Worm (Caenorhabditis elegans): ENCODE measurements around the gene tag-335.
"Not testable (repeated sequence)": the region's sequence is repeated elsewhere in the genome, so short reads cannot be mapped to it uniquely, and the experiment has no call there.

Gene tag-335

DNA sequence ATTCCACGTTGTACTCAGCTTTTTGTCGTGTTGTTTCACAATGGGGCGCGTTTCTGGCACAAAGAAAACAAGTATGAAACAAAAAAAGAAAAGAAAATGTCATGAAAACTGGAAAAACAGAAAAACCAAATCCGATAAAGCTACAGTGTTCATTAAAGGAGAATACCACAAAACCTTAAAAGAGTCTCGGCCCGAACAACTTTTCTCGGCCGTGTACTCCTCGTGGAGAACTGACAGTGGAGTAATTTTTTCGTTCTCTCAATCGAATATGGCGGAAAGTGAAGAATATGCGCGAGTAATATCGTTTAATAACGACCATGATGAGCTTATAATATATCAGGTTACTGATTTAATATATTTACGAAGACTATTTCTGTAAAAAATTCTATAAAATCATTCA lies at the start of gene tag-335, which contains the start of gene vkmt-1:
Gene tag-335, minus strand, starts transcription at position 88 of the 400 bp plus-strand sequence.
Gene vkmt-1, plus strand, starts transcription at position 219 of the 400 bp plus-strand sequence.
- TF ChIP-seq unc-62 (GFP tag; optimal IDR thresholded peaks at IDR 0.05), result no peak

ce11 chrIV:12326932-12327331 lies 48.5 kb upstream of the tag-335 start, which contains the start of gene F19B6.3:
Gene F19B6.3 (plus strand): TSS chrIV:12327232.
- not testable (repeated sequence) for TF ChIP-seq unc-62 (GFP tag; optimal IDR thresholded peaks at IDR 0.05)

DNA sequence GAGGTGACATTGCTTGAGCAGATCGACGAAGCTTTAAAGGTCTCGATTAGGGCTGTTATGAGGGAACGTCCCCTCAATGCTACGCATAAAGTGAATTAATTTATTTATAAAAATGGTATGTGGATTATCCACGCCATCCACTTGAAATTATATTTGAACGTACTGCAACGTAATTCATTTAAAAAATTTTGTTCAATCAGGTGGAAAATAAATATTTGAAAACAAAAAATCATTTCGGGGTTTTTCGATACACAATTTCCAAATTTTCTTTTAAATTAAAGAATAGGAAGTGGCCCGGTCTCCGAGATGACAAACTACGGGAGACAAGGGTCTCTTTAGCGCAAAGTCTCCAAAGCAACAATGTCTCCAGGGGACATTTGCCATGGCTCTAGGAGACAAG lies 33.2 kb upstream of the tag-335 start, which contains the start of gene oac-58:
Gene oac-58, minus strand, starts transcription at position 101 of the 400 bp plus-strand sequence.
- no peak for TF ChIP-seq unc-62 (GFP tag; optimal IDR thresholded peaks at IDR 0.05)

- TF ChIP-seq unc-62 (GFP tag; optimal IDR thresholded peaks at IDR 0.05), result no peak
Observed at ce11 chrIV:12307720-12308119, 29.3 kb upstream of the tag-335 start, which contains the start of gene oac-57. Gene oac-57 (minus strand): TSS chrIV:12307820.

DNA sequence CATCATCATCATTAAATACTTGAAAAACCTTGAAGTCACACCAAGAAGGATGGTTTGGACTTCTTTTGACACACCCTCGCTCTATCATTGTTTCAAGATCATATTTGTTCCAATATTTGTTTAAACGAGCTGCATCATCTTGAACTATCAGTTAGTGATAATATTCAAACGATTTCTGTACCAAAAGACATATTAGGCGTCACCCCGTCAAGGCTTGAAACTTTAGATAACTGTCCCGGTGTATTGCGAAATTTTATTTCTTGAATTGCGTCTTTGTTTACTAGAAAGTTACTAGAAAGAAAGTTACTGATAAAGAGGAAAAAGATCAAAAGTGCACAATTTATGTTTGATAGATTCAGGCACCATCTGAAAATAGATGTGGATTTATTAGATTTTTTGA lies 27.6 kb upstream of the tag-335 start:
- no peak for TF ChIP-seq unc-62 (GFP tag; optimal IDR thresholded peaks at IDR 0.05)

- TF ChIP-seq unc-62 (GFP tag; optimal IDR thresholded peaks at IDR 0.05), result no peak
Observed at ce11 chrIV:12304750-12305149, 26.4 kb upstream of the tag-335 start.

ce11 chrIV:12302885-12303284 lies 24.5 kb upstream of the tag-335 start:
- no peak for TF ChIP-seq unc-62 (GFP tag; optimal IDR thresholded peaks at IDR 0.05)

- TF ChIP-seq unc-62 (GFP tag; optimal IDR thresholded peaks at IDR 0.05), result no peak
Observed at ce11 chrIV:12301161-12301560, 22.8 kb upstream of the tag-335 start, which contains the start of gene oac-59. Gene oac-59 (minus strand): TSS chrIV:12301261.

- no peak for TF ChIP-seq unc-62 (GFP tag; optimal IDR thresholded peaks at IDR 0.05)
Observed at ce11 chrIV:12290744-12291143, 12.3 kb upstream of the tag-335 start, which contains the start of gene C42C1.8. Gene C42C1.8 (plus strand): TSS chrIV:12291044.

DNA sequence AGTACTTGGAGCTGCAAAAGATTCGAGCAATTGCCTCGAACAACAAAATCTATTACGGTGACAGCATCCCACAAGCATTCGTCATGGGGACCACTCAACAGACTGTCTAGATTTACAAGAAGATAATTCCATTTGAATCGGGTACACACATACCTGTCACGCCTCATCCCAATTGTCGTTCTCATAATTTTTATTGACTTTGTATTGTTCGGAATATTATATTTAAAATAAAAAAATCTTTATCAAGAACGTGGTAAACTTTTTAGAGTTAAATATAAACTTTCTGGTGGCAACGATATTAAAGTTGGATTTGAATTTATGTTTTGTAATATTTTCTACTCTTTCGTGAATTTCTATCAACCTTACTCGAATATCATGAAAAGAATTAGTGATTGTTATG lies 10.8 kb upstream of the tag-335 start, which contains the start of gene C42C1.9:
Gene C42C1.9, plus strand, starts transcription at position 301 of the 400 bp plus-strand sequence.
- TF ChIP-seq unc-62 (GFP tag; optimal IDR thresholded peaks at IDR 0.05), result no peak

DNA sequence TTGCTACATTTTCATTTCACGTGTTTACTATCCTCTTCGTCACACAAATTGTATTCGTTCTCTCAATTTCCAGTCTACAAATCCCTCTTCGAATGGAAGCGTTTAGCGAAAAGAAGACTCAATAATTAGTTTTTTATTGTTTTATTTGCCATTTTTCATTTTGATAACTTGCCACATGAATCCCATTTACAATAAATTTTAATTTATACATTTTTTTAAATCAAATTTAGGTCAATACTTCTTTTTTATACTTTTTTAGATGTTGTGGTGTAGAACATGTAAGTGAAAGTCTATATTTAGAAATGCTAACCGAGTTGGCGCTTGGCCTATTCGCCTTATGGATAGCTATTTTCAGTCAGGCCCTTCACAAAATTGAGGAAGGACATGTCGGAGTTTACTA lies 9.2 kb upstream of the tag-335 start, which contains the start of gene erl-1:
Gene erl-1, plus strand, starts transcription at position 301 of the 400 bp plus-strand sequence.
- TF ChIP-seq unc-62 (GFP tag; optimal IDR thresholded peaks at IDR 0.05), result no peak

DNA sequence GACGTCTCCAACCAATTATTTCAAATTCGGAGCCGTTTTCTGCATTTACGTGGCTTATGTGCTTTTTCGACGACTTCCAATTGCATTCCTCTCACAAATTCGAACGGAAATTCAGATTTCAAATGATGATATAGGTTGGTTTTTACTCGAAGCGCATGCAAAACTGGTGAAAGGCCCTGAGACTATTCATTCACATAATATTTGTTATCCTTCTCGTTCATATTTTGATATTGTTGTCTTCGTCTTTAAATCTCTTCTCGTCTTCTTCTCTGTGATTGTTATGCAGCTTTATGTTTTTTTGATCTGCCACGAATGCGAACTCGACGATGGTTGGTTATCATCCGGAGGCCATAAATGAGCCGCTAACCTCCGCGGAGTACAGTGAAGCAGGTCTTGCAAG lies 4.5 kb upstream of the tag-335 start, which contains the start of gene hpo-12:
Gene hpo-12, plus strand, starts transcription at position 301 of the 400 bp plus-strand sequence.
- no peak for TF ChIP-seq unc-62 (GFP tag; optimal IDR thresholded peaks at IDR 0.05)

ce11 chrIV:12282157-12282789 lies 3.9 kb upstream of the tag-335 start, which contains the start of the genes C42C1.12 and C42C1.19:
Gene C42C1.12 (minus strand): TSS chrIV:12282207.
Gene C42C1.19 (plus strand): TSS chrIV:12282739.
- TF ChIP-seq unc-62 (GFP tag; optimal IDR thresholded peaks at IDR 0.05), result no peak

DNA sequence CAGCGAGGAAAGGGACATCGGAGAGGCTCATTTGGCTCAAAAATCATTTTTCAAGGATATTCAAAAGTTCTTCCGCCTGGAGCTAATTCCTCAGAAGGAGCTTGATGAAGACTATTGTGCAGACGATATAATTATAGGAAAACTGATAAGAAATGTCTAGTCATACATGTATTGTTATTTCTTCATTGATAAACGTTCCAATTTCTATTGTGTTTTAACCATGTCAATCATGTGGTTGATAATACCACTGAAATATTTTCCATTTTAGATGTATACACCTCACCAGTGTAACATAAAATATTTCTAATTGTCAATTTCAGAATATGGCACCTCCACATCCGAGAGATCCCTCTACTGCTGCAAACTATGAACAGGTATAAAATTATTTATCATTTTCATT lies 946 bp upstream of the tag-335 start, which contains the start of gene ltah-1.1:
Gene ltah-1.1, plus strand, starts transcription at position 283 of the 400 bp plus-strand sequence.
- TF ChIP-seq unc-62 (GFP tag; optimal IDR thresholded peaks at IDR 0.05), result no peak

- TF ChIP-seq unc-62 (GFP tag; optimal IDR thresholded peaks at IDR 0.05), result no peak
Observed at ce11 chrIV:12275892-12276291, 2.5 kb downstream of the tag-335 start, which contains the start of gene vps-8. Gene vps-8 (minus strand): TSS chrIV:12275992.

- no peak for TF ChIP-seq unc-62 (GFP tag; optimal IDR thresholded peaks at IDR 0.05)
Observed at ce11 chrIV:12274365-12274764, 4.0 kb downstream of the tag-335 start.

DNA sequence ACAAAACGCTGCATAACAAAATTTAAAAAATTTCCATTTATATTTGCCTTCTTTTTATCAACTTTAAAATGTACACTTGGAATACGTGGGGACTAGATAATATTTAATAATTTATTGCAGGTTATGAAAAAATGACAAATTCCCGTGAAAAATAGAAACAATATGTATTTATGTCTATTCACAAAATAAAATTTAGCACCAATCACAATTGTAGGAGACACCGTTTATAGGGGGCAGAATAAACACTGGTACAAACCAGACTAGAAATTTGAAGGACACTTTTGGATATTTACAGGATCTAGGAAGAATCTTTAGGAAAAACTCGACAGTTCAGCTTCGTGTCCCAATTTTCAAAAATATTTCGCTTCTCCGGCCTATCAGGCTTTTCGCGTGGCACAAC lies 8.0 kb downstream of the tag-335 start, which contains the start of gene C42C1.3:
Gene C42C1.3, minus strand, starts transcription at position 101 of the 400 bp plus-strand sequence.
- no peak for TF ChIP-seq unc-62 (GFP tag; optimal IDR thresholded peaks at IDR 0.05)
